Worm (Caenorhabditis elegans): ENCODE data around the gene scyl-1.

- TF ChIP-seq mxl-3 (GFP tag; optimal IDR thresholded peaks at IDR 0.05) = no peak
- no peak for TF ChIP-seq nhr-77 (tag; optimal IDR thresholded peaks at IDR 0.05)
- no peak for TF ChIP-seq fos-1 (tag; optimal IDR thresholded peaks at IDR 0.05)
Measured at ce11 chrV:13053635-13054034, 12.1 kb upstream of the scyl-1 start, which contains the start of gene srr-1.

All from whole organism, L4 larva.